Worm (Caenorhabditis elegans): ENCODE results near the gene F45D11.5.
"Not testable (repeated sequence)": the region's sequence is repeated elsewhere in the genome, so short reads cannot be mapped to it uniquely, and the experiment has no call there.

DNA sequence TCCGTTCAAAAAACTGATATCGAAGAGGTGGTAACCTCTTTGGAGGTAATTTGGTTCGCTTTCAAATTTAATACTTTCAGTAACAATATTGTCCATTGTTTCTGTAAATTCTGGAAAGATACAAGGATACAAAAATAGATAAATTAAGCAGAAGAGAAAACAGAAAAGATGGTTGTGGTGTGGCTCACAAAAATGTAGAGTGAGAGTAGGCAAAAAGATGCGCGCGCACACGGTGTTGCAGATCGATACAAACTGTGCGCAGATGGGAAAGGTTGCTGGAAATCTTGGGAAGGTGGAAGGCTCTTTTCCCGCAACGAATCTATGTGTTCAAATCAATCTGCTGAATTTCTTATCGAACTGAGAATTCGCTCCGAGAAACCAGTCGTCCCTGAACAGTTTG, 23.2 kb downstream of the F45D11.5 start, which contains the start of gene btb-11:
- TF ChIP-seq ztf-23 (GFP tag; IDR thresholded peaks at IDR 0.05); flt-1 (GFP tag; IDR thresholded peaks at IDR 0.05); T22C8.4 (GFP tag; IDR thresholded peaks at IDR 0.05); klf-2 (GFP tag; conservative IDR thresholded peaks at IDR 0.05); tab-1 (GFP tag; IDR thresholded peaks at IDR 0.05); ref-1 (GFP tag; conservative IDR thresholded peaks at IDR 0.05); ztf-29 (GFP tag; IDR thresholded peaks at IDR 0.05); cog-1 (tag; optimal IDR thresholded peaks at IDR 0.05): not testable (repeated sequence)

Measured in whole organism, midembryonic.